Worm (Caenorhabditis elegans): Measurements from ENCODE around the gene F55G11.10.

The F55G11.10 gene

DNA sequence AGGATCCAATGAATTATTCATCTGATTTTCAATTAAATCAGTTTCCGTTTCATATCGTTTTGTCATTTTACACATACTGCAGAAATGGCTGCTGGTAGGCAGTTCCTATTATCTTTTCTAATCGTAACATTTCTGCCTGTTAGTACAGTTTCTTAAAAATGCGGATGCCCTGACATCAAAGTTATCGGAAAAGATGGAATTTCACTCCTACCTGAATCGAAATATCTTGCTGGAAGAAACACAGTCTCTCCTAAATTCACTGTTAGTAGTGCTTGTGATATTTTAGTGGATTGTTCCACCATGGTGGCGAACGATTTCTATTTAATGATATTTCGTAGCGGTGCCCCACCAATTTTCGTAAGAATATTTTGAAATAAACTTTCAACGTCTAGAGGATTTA is at the start of gene F55G11.10:
F55G11.10 (plus strand) TSS at position 301 of the 400 bp plus-strand sequence.
- TF ChIP-seq rnt-1 (tag; optimal IDR thresholded peaks at IDR 0.05) (no peak), ceh-6 (GFP tag; optimal IDR thresholded peaks at IDR 0.05) (no peak), ztf-16 (tag; optimal IDR thresholded peaks at IDR 0.05) (no peak), mec-3 (tag; optimal IDR thresholded peaks at IDR 0.05; ENCODE audit: borderline replicate concordance) (no peak), npax-4 (tag; optimal IDR thresholded peaks at IDR 0.05) (no peak), C08G9.2 (tag; optimal IDR thresholded peaks at IDR 0.05) (no peak), unc-3 (GFP tag; conservative IDR thresholded peaks at IDR 0.05) (no peak), unc-3 (tag; optimal IDR thresholded peaks at IDR 0.05) (no peak), ama-1 (optimal IDR thresholded peaks at IDR 0.05) (no peak)

DNA sequence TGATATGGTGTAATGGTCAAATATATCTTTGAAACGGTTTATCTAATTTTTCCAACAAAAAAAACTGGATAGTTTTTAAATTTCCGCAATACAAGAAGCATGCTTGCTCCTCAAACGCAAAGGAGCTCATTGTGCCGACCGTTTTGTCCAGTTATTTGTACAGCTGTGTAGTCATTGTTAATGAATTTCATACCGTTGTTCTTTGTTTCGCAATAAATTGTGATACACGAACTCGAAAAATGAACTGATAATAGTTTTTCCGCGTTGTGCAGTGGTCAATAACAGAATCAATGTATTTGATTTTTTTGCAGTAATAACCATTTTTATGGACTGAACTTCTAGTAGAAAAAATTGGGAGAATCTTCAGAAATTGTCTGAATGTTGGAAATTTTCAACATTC is 49.7 kb upstream of the F55G11.10 start:
- TF ChIP-seq lin-11 (tag; optimal IDR thresholded peaks at IDR 0.05) (no peak), che-1 (tag; optimal IDR thresholded peaks at IDR 0.05) (no peak), ets-4 (tag; optimal IDR thresholded peaks at IDR 0.05) (no peak), ceh-6 (GFP tag; optimal IDR thresholded peaks at IDR 0.05) (no peak), ceh-48 (tag; optimal IDR thresholded peaks at IDR 0.05) (no peak), ceh-30 (tag; optimal IDR thresholded peaks at IDR 0.05) (no peak), lim-6 (tag; optimal IDR thresholded peaks at IDR 0.05) (no peak), ceh-14 (tag; optimal IDR thresholded peaks at IDR 0.05) (no peak), C38D4.7 (GFP tag; optimal IDR thresholded peaks at IDR 0.05) (no peak)

DNA sequence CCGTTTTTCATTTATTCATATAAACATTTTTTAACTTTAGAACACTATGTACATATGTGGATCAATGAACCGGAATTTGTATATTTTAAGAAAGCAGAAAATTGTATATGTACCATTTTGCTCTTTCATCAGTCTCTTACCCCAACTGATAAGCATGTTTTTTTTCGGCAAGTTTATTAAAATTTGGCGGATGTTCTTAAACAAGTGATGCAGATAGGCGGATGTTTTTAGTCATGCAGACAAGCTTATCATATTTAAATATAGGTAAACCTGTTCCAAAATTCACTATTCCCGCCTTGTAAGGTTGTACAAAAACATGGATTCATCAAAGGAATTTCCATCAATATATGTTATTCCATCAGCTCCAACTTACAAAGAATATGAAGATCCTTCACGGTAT is 49.2 kb upstream of the F55G11.10 start, which contains the start of gene K08D8.9:
K08D8.9 (plus strand) TSS at position 301 of the 400 bp plus-strand sequence.
- TF ChIP-seq elt-4 (tag; optimal IDR thresholded peaks at IDR 0.05) = no peak

DNA sequence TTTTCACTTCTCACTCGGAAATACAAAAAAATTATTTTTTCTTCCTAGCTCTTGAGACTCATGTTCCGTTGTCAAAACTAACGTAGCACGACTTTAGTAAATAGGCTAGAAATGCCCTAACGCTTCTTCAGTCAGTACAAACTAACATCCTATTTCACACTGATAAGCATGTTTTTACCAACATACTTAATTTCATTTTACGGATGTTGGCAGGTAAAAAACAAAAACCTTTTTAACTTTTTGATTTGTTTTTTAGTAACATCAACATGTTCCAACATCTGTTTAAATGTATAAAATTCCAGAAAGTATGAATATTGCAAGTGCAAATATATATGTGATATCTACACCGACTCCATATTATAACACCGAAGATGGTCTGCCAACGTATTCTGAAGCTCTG is 48.3 kb upstream of the F55G11.10 start, which contains the start of gene K08D8.10:
K08D8.10 (plus strand) TSS at position 301 of the 400 bp plus-strand sequence.
- TF ChIP-seq C08G9.2 (tag; optimal IDR thresholded peaks at IDR 0.05) (no peak), ttx-3 (tag; optimal IDR thresholded peaks at IDR 0.05) (no peak), sox-2 (GFP tag; IDR thresholded peaks at IDR 0.05) (no peak), sox-4 (tag; optimal IDR thresholded peaks at IDR 0.05) (no peak), madf-2 (tag; optimal IDR thresholded peaks at IDR 0.05) (no peak), che-1 (tag; optimal IDR thresholded peaks at IDR 0.05) (no peak), F13H6.1 (tag; optimal IDR thresholded peaks at IDR 0.05) (no peak), nhr-232 (tag; optimal IDR thresholded peaks at IDR 0.05) (no peak), ceh-31 (tag; optimal IDR thresholded peaks at IDR 0.05) (no peak), eyg-1 (tag; optimal IDR thresholded peaks at IDR 0.05) (no peak), pros-1 (tag; optimal IDR thresholded peaks at IDR 0.05) (no peak), tbx-2 (tag; optimal IDR thresholded peaks at IDR 0.05) (no peak), ceh-6 (GFP tag; optimal IDR thresholded peaks at IDR 0.05) (no peak), unc-86 (tag; optimal IDR thresholded peaks at IDR 0.05) (no peak), ceh-34 (tag; optimal IDR thresholded peaks at IDR 0.05) (no peak), gmeb-2 (tag; optimal IDR thresholded peaks at IDR 0.05) (no peak), ceh-19 (GFP tag; optimal IDR thresholded peaks at IDR 0.05) (no peak)

DNA sequence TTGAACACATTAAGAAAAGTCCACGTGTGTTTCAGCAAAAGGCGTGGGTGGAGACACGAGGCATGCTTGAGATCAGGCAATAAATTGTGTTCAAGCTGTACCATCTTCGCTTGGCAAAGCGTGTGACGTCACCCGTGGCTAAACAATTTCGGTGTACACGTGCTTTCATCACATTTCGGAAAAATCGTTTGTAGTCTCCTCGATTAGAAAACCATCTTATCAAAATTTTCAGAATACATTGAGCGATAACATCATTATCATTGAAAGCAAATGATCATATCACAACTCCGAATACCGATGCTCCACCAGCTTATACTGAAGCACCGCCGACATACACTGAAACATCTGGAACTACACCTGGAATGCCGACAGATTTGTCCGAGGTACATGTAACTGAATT is 47.0 kb upstream of the F55G11.10 start:
- TF ChIP-seq eyg-1 (tag; optimal IDR thresholded peaks at IDR 0.05) = no peak
- no peak for TF ChIP-seq hlh-13 (GFP tag; optimal IDR thresholded peaks at IDR 0.05)
- peak; percentile 48 for TF ChIP-seq elt-2 (tag; optimal IDR thresholded peaks at IDR 0.05)
- TF ChIP-seq zip-5 (tag; optimal IDR thresholded peaks at IDR 0.05) = no peak
- TF ChIP-seq ama-1 (optimal IDR thresholded peaks at IDR 0.05) = no peak
